Worm (Caenorhabditis elegans) whole organism, early embryonic: ENCODE results near the gene vap-1.

Experiments
- B0310.2 ChIP-seq: sonication (generic microtip); optimal IDR thresholded peaks from 2 replicates; lab custom pipeline; 2016; ENCODE audit warnings: mild to moderate bottlenecking, missing genetic modification characterization, missing compliant biosample characterization
- F13C5.2 ChIP-seq: sonication (generic microtip); optimal IDR thresholded peaks from 2 replicates; lab custom pipeline; 2017; ENCODE audit warnings: mild to moderate bottlenecking, missing genetic modification characterization, inconsistent platforms, missing compliant biosample characterization
- aly-1 ChIP-seq: sonication (generic microtip); optimal IDR thresholded peaks from 2 replicates; lab custom pipeline; 2016; ENCODE audit warnings: missing genetic modification characterization, missing compliant biosample characterization
- ama-1 ChIP-seq: fragments of 150-350 bp; optimal IDR thresholded peaks from 2 replicates; lab custom pipeline; 2014
- ceh-13 ChIP-seq: fragments of 200-800 bp; sonication (Bioruptor generic); optimal IDR thresholded peaks from 2 replicates; lab custom pipeline; 2018; ENCODE audit warnings: mild to moderate bottlenecking, missing genetic modification characterization, missing compliant biosample characterization
- ceh-36 ChIP-seq: sonication (generic microtip); optimal IDR thresholded peaks from 2 replicates; lab custom pipeline; 2016; ENCODE audit warnings: missing genetic modification characterization, inconsistent platforms, missing compliant biosample characterization
- ets-7 ChIP-seq: sonication (generic microtip); optimal IDR thresholded peaks from 2 replicates; lab custom pipeline; 2016; ENCODE audit warnings: missing genotype, missing genetic modification characterization, missing compliant biosample characterization
- flt-1 ChIP-seq: fragments of 200-800 bp; sonication (Bioruptor generic); IDR thresholded peaks from 2 replicates; pipeline ENCODE4 v1.3.6; 2022; ENCODE audit warnings: missing genetic modification characterization, missing compliant biosample characterization
- hmg-4 ChIP-seq: fragments of 200-800 bp; sonication (Bioruptor generic); optimal IDR thresholded peaks from 2 replicates; lab custom pipeline; 2018; ENCODE audit warnings: mild to moderate bottlenecking, missing genetic modification characterization, missing compliant biosample characterization
- scrt-1 ChIP-seq: fragments of 200-800 bp; sonication (Bioruptor generic); IDR thresholded peaks from 2 replicates; pipeline ENCODE4 v1.3.6; 2022; ENCODE audit warnings: missing genetic modification characterization, missing compliant biosample characterization
- tbx-11 ChIP-seq: fragments of 200-800 bp; sonication (Bioruptor generic); IDR thresholded peaks from 2 replicates; pipeline ENCODE4 v1.3.6; 2022; ENCODE audit warnings: missing genetic modification characterization, missing compliant biosample characterization
- tbx-37 ChIP-seq: fragments of 200-800 bp; sonication (Bioruptor generic); conservative IDR thresholded peaks from 2 replicates; pipeline ENCODE4 v1.3.6; 2022; ENCODE audit warnings: missing genetic modification reagents, missing genetic modification characterization, missing compliant biosample characterization

- TF ChIP-seq ama-1 (lab: Kevin White, UChicago) (no peak), hmg-4 (GFP tag; lab: Kevin White, UChicago) (no peak), ceh-36 (tag; lab: Kevin White, UChicago) (no peak), aly-1 (tag; lab: Kevin White, UChicago) (no peak), ets-7 (tag; lab: Kevin White, UChicago) (no peak), F13C5.2 (tag; lab: Kevin White, UChicago) (no peak), scrt-1 (GFP tag; lab: Robert Waterston, UW) (no peak), tbx-11 (GFP tag; lab: Robert Waterston, UW) (no peak), ceh-13 (GFP tag; lab: Kevin White, UChicago) (no peak), tbx-37 (GFP tag; lab: Robert Waterston, UW) (no peak), B0310.2 (no peak), flt-1 (GFP tag; lab: Robert Waterston, UW) (no peak)
Measured at ce11 chrX:17368542-17368941, 27.8 kb downstream of the vap-1 start, which contains the start of gene mfsd-10.
